Worm (Caenorhabditis elegans) whole organism, late embryonic: ENCODE measurements around the gene F31B12.4.

Experiments
- C08G9.2 ChIP-seq: sonication (generic microtip); optimal IDR thresholded peaks from 2 replicates; lab custom pipeline; 2016; ENCODE audit warnings: mild to moderate bottlenecking, missing genetic modification characterization, moderate library complexity, missing compliant biosample characterization
- T23F11.4 ChIP-seq: fragments of 200-800 bp; sonication (Bioruptor generic); optimal IDR thresholded peaks from 2 replicates; lab custom pipeline; 2018; ENCODE audit warnings: mild to moderate bottlenecking, missing genetic modification characterization, missing compliant biosample characterization
- ama-1 ChIP-seq: fragments of 150-350 bp; optimal IDR thresholded peaks from 2 replicates; lab custom pipeline; 2014
- ceh-14 ChIP-seq: sonication (generic microtip); optimal IDR thresholded peaks from 2 replicates; lab custom pipeline; 2016; ENCODE audit warnings: missing genotype, missing genetic modification characterization, missing compliant biosample characterization
- ceh-9 ChIP-seq: sonication (generic microtip); optimal IDR thresholded peaks from 2 replicates; lab custom pipeline; 2016; ENCODE audit warnings: mild to moderate bottlenecking, missing genetic modification characterization, inconsistent platforms, missing compliant biosample characterization
- dve-1 ChIP-seq: sonication (generic microtip); optimal IDR thresholded peaks from 2 replicates; lab custom pipeline; 2017; ENCODE audit warnings: antibody characterized with exemption, mild to moderate bottlenecking, missing genetic modification characterization, missing compliant biosample characterization
- lin-11 ChIP-seq: fragments of 200-800 bp; sonication (Bioruptor generic); optimal IDR thresholded peaks from 2 replicates; lab custom pipeline; 2018; ENCODE audit warnings: mild to moderate bottlenecking, missing genetic modification characterization, missing compliant biosample characterization
- madf-2 ChIP-seq: sonication (generic microtip); optimal IDR thresholded peaks from 2 replicates; lab custom pipeline; 2017; ENCODE audit warnings: missing genetic modification characterization, missing compliant biosample characterization
- unc-3 ChIP-seq, 2 experiments: fragments of 200-800 bp in 1 of 2; sonication (Bioruptor generic) in 1 of 2; sonication (generic microtip) in 1 of 2; conservative IDR thresholded peaks in 1 of 2; optimal IDR thresholded peaks in 1 of 2; 2 replicates each; pipeline versions ENCODE4 v1.3.6 to Lab custom; 2016 to 2022; ENCODE audit warnings: missing compliant biosample characterization in 2 of 2, missing genetic modification characterization in 2 of 2, missing genetic modification reagents in 1 of 2

DNA sequence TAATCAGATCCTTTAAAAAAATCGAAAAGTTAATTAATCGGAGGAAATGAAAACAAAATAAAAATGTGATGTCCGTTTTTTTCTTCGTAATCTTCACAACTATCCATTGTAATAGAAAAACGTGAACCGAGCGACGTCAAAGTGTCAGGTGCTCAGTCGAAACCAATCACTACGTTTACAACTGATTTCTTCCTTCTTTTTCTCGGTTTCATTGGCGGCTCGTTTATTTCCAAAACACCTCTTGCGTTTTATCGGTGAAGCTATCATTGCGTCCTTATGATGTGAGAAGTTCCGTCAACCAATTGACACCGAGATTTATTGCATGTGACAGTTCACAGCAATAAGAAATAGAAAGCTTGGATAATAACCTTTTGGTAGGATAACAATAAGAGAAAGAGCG is 48.7 kb downstream of the F31B12.4 start:
- TF ChIP-seq unc-3 (GFP tag; conservative IDR thresholded peaks at IDR 0.05; lab: Robert Waterston, UW) (no peak), unc-3 (tag; optimal IDR thresholded peaks at IDR 0.05; lab: Kevin White, UChicago) (no peak), lin-11 (tag; lab: Kevin White, UChicago) (no peak), C08G9.2 (no peak), madf-2 (tag; lab: Kevin White, UChicago) (no peak), dve-1 (tag; lab: Kevin White, UChicago) (no peak), ama-1 (lab: Kevin White, UChicago) (no peak), T23F11.4 (GFP tag; lab: Kevin White, UChicago) (no peak), ceh-9 (tag; lab: Kevin White, UChicago) (no peak), ceh-14 (no peak)
